Fruit fly (Drosophila melanogaster): Measurements from ENCODE around the gene ifc.

ifc gene

dm6 chr2L:5943229-5944078 lies 42.7 kb upstream of the ifc start, which contains the start of the genes Sfp26Ad and Gpdh1 (continued):
- TF ChIP-seq rib (GFP tag; IDR thresholded peaks at IDR 0.05) = no peak; the same call in none of the 2 replicates
- no peak for TF ChIP-seq usp (GFP tag; optimal IDR thresholded peaks at IDR 0.05)
- peak; percentile 72 for TF ChIP-seq pum (GFP tag; optimal IDR thresholded peaks at IDR 0.05)
- peak; percentile 62 for TF ChIP-seq CG4282 (GFP tag; optimal IDR thresholded peaks at IDR 0.05)
- TF ChIP-seq CG2202 (tag; optimal IDR thresholded peaks at IDR 0.05) = peak; percentile 12
- TF ChIP-seq hb (GFP tag; IDR thresholded peaks at IDR 0.05; ENCODE audit: partially characterized antibody) = no peak
- TF ChIP-seq z (GFP tag; IDR thresholded peaks at IDR 0.05) = 0 out of 3 replicates have a peak, but pooled peaks have one; percentile 22
- TF ChIP-seq chif (GFP tag; optimal IDR thresholded peaks at IDR 0.05) = peak; percentile 68 to 76
- peak; percentile 23 for TF ChIP-seq YL-1 (GFP tag; optimal IDR thresholded peaks at IDR 0.05)
- peak; percentile 45 for TF ChIP-seq CG14667 (GFP tag; IDR thresholded peaks at IDR 0.05)
- TF ChIP-seq p53 (GFP tag; optimal IDR thresholded peaks at IDR 0.05) = peak; percentile 38
- TF ChIP-seq CG7963 (GFP tag; IDR thresholded peaks at IDR 0.05; ENCODE audit: partially characterized antibody) = no peak; the same call in 2 of the 3 replicates
- peak; percentile 48 for TF ChIP-seq CG30431 (GFP tag; optimal IDR thresholded peaks at IDR 0.05)
- peak; percentile 71 for TF ChIP-seq HLH3B (GFP tag; IDR thresholded peaks at IDR 0.05)
- peak; percentile 87 for TF ChIP-seq CG17385 (GFP tag; optimal IDR thresholded peaks at IDR 0.05)
- no peak for TF ChIP-seq dimm (GFP tag; IDR thresholded peaks at IDR 0.05)
- peak; percentile 12 for TF ChIP-seq CG15011 (GFP tag; optimal IDR thresholded peaks at IDR 0.05)
- TF ChIP-seq fd96Cb (tag; optimal IDR thresholded peaks at IDR 0.05) = peak; percentile 46
- TF ChIP-seq shn (GFP tag; optimal IDR thresholded peaks at IDR 0.05) = peak; percentile 55
- no peak for TF ChIP-seq CG8281 (tag; optimal IDR thresholded peaks at IDR 0.05)
- peak; percentile 49 for TF ChIP-seq CG4328 (GFP tag; optimal IDR thresholded peaks at IDR 0.05)
- peak; percentile 6 for TF ChIP-seq Hmx (GFP tag; optimal IDR thresholded peaks at IDR 0.05)
- TF ChIP-seq bsh (GFP tag; optimal IDR thresholded peaks at IDR 0.05) = peak; percentile 39 to 62
- TF ChIP-seq CG12236 (GFP tag; optimal IDR thresholded peaks at IDR 0.05) = peak; percentile 35
- no peak for TF ChIP-seq MTF-1 (GFP tag; optimal IDR thresholded peaks at IDR 0.05; ENCODE audit: borderline replicate concordance)
- TF ChIP-seq al (GFP tag; IDR thresholded peaks at IDR 0.05) = peak; percentile 48; the same call in 1 of the 2 replicates
- TF ChIP-seq CG15073 (GFP tag; optimal IDR thresholded peaks at IDR 0.05) = no peak
- no peak for TF ChIP-seq Oaz (GFP tag; IDR thresholded peaks at IDR 0.05)
- no peak for TF ChIP-seq zf30C (GFP tag; optimal IDR thresholded peaks at IDR 0.05)
- peak; percentile 75 for TF ChIP-seq CG5245 (GFP tag; optimal IDR thresholded peaks at IDR 0.05)
- TF ChIP-seq maf-S (GFP tag; optimal IDR thresholded peaks at IDR 0.05) = peak; percentile 80
- TF ChIP-seq zfh1 (GFP tag; IDR thresholded peaks at IDR 0.05) = peak; percentile 75; the same call in 2 of the 3 replicates
- TF ChIP-seq lab (GFP tag; optimal IDR thresholded peaks at IDR 0.05) = peak; percentile 87
- TF ChIP-seq sob (GFP tag; IDR thresholded peaks at IDR 0.05) = peak; percentile 84
- TF ChIP-seq seq (GFP tag; IDR thresholded peaks at IDR 0.05) = peak; percentile 58; the same call in 1 of the 2 replicates
- peak; percentile 49; the same call in 1 of the 2 replicates for TF ChIP-seq Bgb (GFP tag; IDR thresholded peaks at IDR 0.05; ENCODE audit: partially characterized antibody)
- TF ChIP-seq fd3F (GFP tag; optimal IDR thresholded peaks at IDR 0.05) = peak; percentile 74
- peak; percentile 76 for TF ChIP-seq kay (GFP tag; optimal IDR thresholded peaks at IDR 0.05)
- peak; percentile 63 for TF ChIP-seq CG18262 (tag; optimal IDR thresholded peaks at IDR 0.05)
- peak; percentile 56 for TF ChIP-seq CG1792 (GFP tag; optimal IDR thresholded peaks at IDR 0.05)
- no peak for TF ChIP-seq jigr1 (GFP tag; IDR thresholded peaks at IDR 0.05)
- no peak for TF ChIP-seq bowl (GFP tag; IDR thresholded peaks at IDR 0.05)
- peak; percentile 98 to 99 for TF ChIP-seq Trl (optimal IDR thresholded peaks at IDR 0.05)
- TF ChIP-seq Trl (GFP tag; optimal IDR thresholded peaks at IDR 0.05) = peak; percentile 92
- TF ChIP-seq Dip2 (GFP tag; IDR thresholded peaks at IDR 0.05) = no peak
- TF ChIP-seq CG10274 (GFP tag; optimal IDR thresholded peaks at IDR 0.05) = no peak
- peak; percentile 58 for TF ChIP-seq CG17359 (tag; optimal IDR thresholded peaks at IDR 0.05)
- TF ChIP-seq BEAF-32 (GFP tag; optimal IDR thresholded peaks at IDR 0.05) = peak; percentile 66
- TF ChIP-seq CG18011 (GFP tag; optimal IDR thresholded peaks at IDR 0.05) = peak; percentile 62

Measured in whole organism, embryonic.